Fruit fly (Drosophila melanogaster) whole organism, adult: ENCODE data around the gene CG4822.

ENCODE experiments used
- CG12768 ChIP-seq: fragments of 200-800 bp; sonication (Bioruptor generic); optimal IDR thresholded peaks from 2 replicates; lab custom pipeline; 2017; ENCODE audit warnings: missing biosample characterization, missing genetic modification characterization, mild to moderate bottlenecking, moderate library complexity, missing genetic modification reagents
- CG14711 ChIP-seq: fragments of 200-800 bp; sonication (Bioruptor generic); optimal IDR thresholded peaks from 2 replicates; lab custom pipeline; 2018; ENCODE audit warnings: missing biosample characterization, mild to moderate bottlenecking, missing genetic modification characterization, moderate library complexity
- CG1620 ChIP-seq: fragments of 200-800 bp; sonication (Bioruptor generic); optimal IDR thresholded peaks from 2 replicates; lab custom pipeline; 2016; ENCODE audit warnings: missing biosample characterization, missing genetic modification characterization
- CG33017 ChIP-seq: fragments of 200-800 bp; sonication (Bioruptor generic); optimal IDR thresholded peaks from 2 replicates; lab custom pipeline; 2018; ENCODE audit warnings: missing biosample characterization, mild to moderate bottlenecking, missing genetic modification characterization, moderate library complexity
- CG5204 ChIP-seq: fragments of 200-800 bp; sonication (Bioruptor generic); optimal IDR thresholded peaks from 2 replicates; lab custom pipeline; 2016; ENCODE audit warnings: missing biosample characterization, missing genetic modification characterization
- Crg-1 ChIP-seq: fragments of 200-800 bp; sonication (Bioruptor generic); optimal IDR thresholded peaks from 2 replicates; lab custom pipeline; 2016; ENCODE audit warnings: missing biosample characterization, missing genetic modification characterization
- Hr96 ChIP-seq: fragments of 200-800 bp; sonication (Bioruptor generic); optimal IDR thresholded peaks from 2 replicates; lab custom pipeline; 2016; ENCODE audit warnings: missing biosample characterization, missing genetic modification characterization
- cic ChIP-seq: fragments of 200-800 bp; sonication (Bioruptor generic); optimal IDR thresholded peaks from 2 replicates; lab custom pipeline; 2017; ENCODE audit warnings: missing biosample characterization, mild to moderate bottlenecking, missing genetic modification characterization, moderate library complexity
- kay ChIP-seq: fragments of 200-800 bp; sonication (Bioruptor generic); peaks from one replicate; lab custom pipeline; 2016; ENCODE audit warnings: missing biosample characterization, missing genetic modification characterization, borderline replicate concordance
- pad ChIP-seq: fragments of 200-800 bp; sonication (Bioruptor generic); optimal IDR thresholded peaks from 3 replicates; lab custom pipeline; 2017; ENCODE audit warnings: missing biosample characterization, missing genetic modification characterization, mild to moderate bottlenecking, moderate library complexity, missing genetic modification reagents

DNA sequence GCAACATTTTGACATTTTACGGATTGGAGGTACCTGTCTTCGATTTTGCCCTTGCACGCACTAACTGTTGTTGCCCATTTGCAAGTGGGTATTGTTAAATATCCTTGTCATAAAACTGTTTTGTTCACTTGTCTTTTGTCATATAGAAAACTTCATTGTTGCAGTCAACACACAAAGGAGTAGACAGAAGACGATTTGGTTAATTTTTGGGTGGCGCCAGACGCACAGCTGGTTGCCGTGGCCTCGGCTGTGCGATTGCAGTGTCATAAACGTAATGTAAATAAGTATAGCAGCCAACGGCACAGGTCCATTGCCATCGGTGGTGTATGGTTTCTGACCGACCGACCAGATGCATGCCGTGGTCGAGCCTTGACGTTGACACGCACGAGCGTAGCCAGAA lies 30.2 kb downstream of the CG4822 start:
- no peak for TF ChIP-seq kay
- no peak for TF ChIP-seq Crg-1 (GFP tag; lab: Kevin White, UChicago)
- TF ChIP-seq cic (GFP tag; lab: Kevin White, UChicago) = no peak
- TF ChIP-seq Hr96 (GFP tag; lab: Kevin White, UChicago) = no peak
- TF ChIP-seq CG14711 (tag; lab: Kevin White, UChicago) = no peak
- no peak for TF ChIP-seq CG1620 (GFP tag; lab: Kevin White, UChicago)
- TF ChIP-seq CG5204 (GFP tag; lab: Kevin White, UChicago) = no peak
- no peak for TF ChIP-seq pad (GFP tag; lab: Kevin White, UChicago)
- no peak for TF ChIP-seq CG12768 (GFP tag; lab: Kevin White, UChicago)
- TF ChIP-seq CG33017 (tag; lab: Kevin White, UChicago) = no peak
